Fruit fly (Drosophila melanogaster) whole organism, prepupa: ENCODE measurements around the gene CG7148.
A peak's percentile ranks its signal among the peaks of the same experiment; 100 is the strongest.

Experiments
- CG10669 ChIP-seq: fragments of 200-800 bp; sonication (Bioruptor generic); optimal IDR thresholded peaks from 3 replicates; lab custom pipeline; 2018; ENCODE audit warnings: missing biosample characterization, mild to moderate bottlenecking, missing genetic modification characterization, moderate library complexity
- CG11762 ChIP-seq: fragments of 200-800 bp; sonication (Bioruptor generic); optimal IDR thresholded peaks from 3 replicates; lab custom pipeline; 2016; ENCODE audit warnings: missing biosample characterization, missing genetic modification characterization; ENCODE audit not compliant: insufficient read depth
- CG11902 ChIP-seq: fragments of 200-800 bp; sonication (Bioruptor generic); optimal IDR thresholded peaks from 3 replicates; lab custom pipeline; 2016; ENCODE audit warnings: missing biosample characterization, missing genetic modification characterization
- CG15336 ChIP-seq: fragments of 200-800 bp; sonication (Bioruptor generic); IDR thresholded peaks from 2 replicates; pipeline ENCODE4 v1.3.6; 2022; ENCODE audit warnings: missing biosample characterization, missing genetic modification characterization
- CG1621 ChIP-seq: fragments of 200-800 bp; sonication (Bioruptor generic); optimal IDR thresholded peaks from 3 replicates; lab custom pipeline; 2018; ENCODE audit warnings: missing biosample characterization, mild to moderate bottlenecking, missing genetic modification characterization
- CG16779 ChIP-seq: fragments of 200-800 bp; sonication (Bioruptor generic); optimal IDR thresholded peaks from 3 replicates; lab custom pipeline; 2017; ENCODE audit warnings: missing biosample characterization, mild to moderate bottlenecking, missing genetic modification characterization
- CG3032 ChIP-seq: fragments of 200-800 bp; optimal IDR thresholded peaks from 2 replicates; lab custom pipeline; 2019; ENCODE audit warnings: missing biosample characterization, mild to moderate bottlenecking, missing genetic modification characterization, moderate library complexity
- CG31627 ChIP-seq: fragments of 200-800 bp; sonication (Bioruptor generic); optimal IDR thresholded peaks from 3 replicates; lab custom pipeline; 2016; ENCODE audit warnings: missing biosample characterization, missing genetic modification characterization
- CG34406 ChIP-seq: fragments of 200-800 bp; sonication (Bioruptor generic); optimal IDR thresholded peaks from 3 replicates; lab custom pipeline; 2016; ENCODE audit warnings: missing biosample characterization, missing genetic modification characterization
- CG3919 ChIP-seq: fragments of 200-800 bp; sonication (Bioruptor generic); optimal IDR thresholded peaks from 3 replicates; lab custom pipeline; 2016; ENCODE audit warnings: missing biosample characterization, missing genetic modification characterization
- CG4318 ChIP-seq: fragments of 200-800 bp; sonication (Bioruptor generic); optimal IDR thresholded peaks from 3 replicates; lab custom pipeline; 2017; ENCODE audit warnings: missing biosample characterization, mild to moderate bottlenecking, missing genetic modification characterization
- CG6792 ChIP-seq: fragments of 200-800 bp; sonication (Bioruptor generic); optimal IDR thresholded peaks from 3 replicates; lab custom pipeline; 2016; ENCODE audit warnings: missing biosample characterization, missing genetic modification characterization
- CG6854 ChIP-seq: fragments of 200-800 bp; sonication (Bioruptor generic); optimal IDR thresholded peaks from 2 replicates; lab custom pipeline; 2017; ENCODE audit warnings: missing biosample characterization, mild to moderate bottlenecking, missing genetic modification characterization
- CG7368 ChIP-seq: fragments of 200-800 bp; sonication (Bioruptor generic); optimal IDR thresholded peaks from 3 replicates; lab custom pipeline; 2016; ENCODE audit warnings: missing biosample characterization, missing genetic modification characterization
- CG8119 ChIP-seq: fragments of 200-800 bp; sonication (Bioruptor generic); IDR thresholded peaks from 3 replicates; pipeline ENCODE4 v1.3.6; 2022; ENCODE audit warnings: missing biosample characterization, missing genetic modification characterization
- CG8319 ChIP-seq: fragments of 200-800 bp; sonication (Bioruptor generic); optimal IDR thresholded peaks from 3 replicates; lab custom pipeline; 2016; ENCODE audit warnings: missing biosample characterization, missing genetic modification characterization
- CG8632 ChIP-seq: fragments of 200-800 bp; sonication (Bioruptor generic); optimal IDR thresholded peaks from 3 replicates; lab custom pipeline; 2016; ENCODE audit warnings: missing biosample characterization, missing genetic modification characterization
- Eip75B ChIP-seq: fragments of 200-800 bp; sonication (Bioruptor generic); optimal IDR thresholded peaks from 3 replicates; lab custom pipeline; 2016; ENCODE audit warnings: missing biosample characterization, missing genetic modification characterization
- Eip78C ChIP-seq: fragments of 200-800 bp; sonication (Bioruptor generic); peaks from one replicate; lab custom pipeline; 2016; ENCODE audit warnings: missing biosample characterization, missing genetic modification characterization
- Ets21C ChIP-seq: fragments of 200-800 bp; sonication (Bioruptor generic); optimal IDR thresholded peaks from 3 replicates; lab custom pipeline; 2016; ENCODE audit warnings: missing biosample characterization, missing genetic modification characterization
- Gug ChIP-seq: fragments of 200-800 bp; sonication (Bioruptor generic); IDR thresholded peaks from 2 replicates; pipeline ENCODE4 v1.3.6; 2022; ENCODE audit warnings: missing biosample characterization, missing genetic modification characterization
- Hr38 ChIP-seq: sonication (Bioruptor generic); optimal IDR thresholded peaks from 2 replicates; lab custom pipeline; 2016; ENCODE audit warnings: missing biosample characterization, missing genetic modification characterization
- Hr39 ChIP-seq: fragments of 200-800 bp; sonication (Bioruptor generic); optimal IDR thresholded peaks from 2 replicates; lab custom pipeline; 2016; ENCODE audit warnings: missing biosample characterization, missing genetic modification characterization
- Hr4 ChIP-seq: fragments of 200-800 bp; sonication (Bioruptor generic); optimal IDR thresholded peaks from 3 replicates; lab custom pipeline; 2016; ENCODE audit warnings: missing biosample characterization, missing genetic modification characterization
- Lpt ChIP-seq: fragments of 200-800 bp; sonication (Bioruptor generic); optimal IDR thresholded peaks from 3 replicates; lab custom pipeline; 2016; ENCODE audit warnings: missing biosample characterization, missing genetic modification characterization
- Met ChIP-seq: fragments of 200-800 bp; sonication (Bioruptor generic); optimal IDR thresholded peaks from 3 replicates; lab custom pipeline; 2016; ENCODE audit warnings: missing biosample characterization, missing genetic modification characterization
- OdsH ChIP-seq: fragments of 200-800 bp; sonication (Bioruptor generic); optimal IDR thresholded peaks from 3 replicates; lab custom pipeline; 2016; ENCODE audit warnings: missing biosample characterization, missing genetic modification characterization
- Smox ChIP-seq: fragments of 200-800 bp; sonication (Bioruptor generic); optimal IDR thresholded peaks from 3 replicates; lab custom pipeline; 2016; ENCODE audit warnings: missing biosample characterization, missing genetic modification characterization
- Sox102F ChIP-seq: fragments of 200-800 bp; sonication (Bioruptor generic); optimal IDR thresholded peaks from 2 replicates; lab custom pipeline; 2016; ENCODE audit warnings: missing biosample characterization, mild to moderate bottlenecking, missing genetic modification characterization
- Sox14 ChIP-seq: fragments of 200-800 bp; sonication (Bioruptor generic); optimal IDR thresholded peaks from 3 replicates; lab custom pipeline; 2016; ENCODE audit warnings: missing biosample characterization, missing genetic modification characterization
- achi ChIP-seq: fragments of 200-800 bp; sonication (Bioruptor generic); optimal IDR thresholded peaks from 3 replicates; lab custom pipeline; 2016; ENCODE audit warnings: missing biosample characterization, missing genetic modification characterization
- acj6 ChIP-seq: fragments of 200-800 bp; sonication (Bioruptor generic); optimal IDR thresholded peaks from 3 replicates; lab custom pipeline; 2016; ENCODE audit warnings: missing biosample characterization, missing genetic modification characterization
- cyc ChIP-seq: fragments of 200-800 bp; sonication (Bioruptor generic); optimal IDR thresholded peaks from 3 replicates; lab custom pipeline; 2016; ENCODE audit warnings: missing biosample characterization, missing genetic modification characterization
- dsx ChIP-seq: fragments of 200-800 bp; optimal IDR thresholded peaks from 3 replicates; lab custom pipeline; 2019; ENCODE audit warnings: missing biosample characterization, mild to moderate bottlenecking, missing genetic modification characterization, moderate library complexity; ENCODE audit not compliant: poor library complexity, severe bottlenecking
- esn ChIP-seq: fragments of 200-800 bp; sonication (Bioruptor generic); optimal IDR thresholded peaks from 2 replicates; lab custom pipeline; 2016; ENCODE audit warnings: missing biosample characterization, mild to moderate bottlenecking, missing genetic modification characterization, moderate library complexity
- fd59A ChIP-seq: fragments of 200-800 bp; sonication (Bioruptor generic); optimal IDR thresholded peaks from 2 replicates; lab custom pipeline; 2017; ENCODE audit warnings: missing biosample characterization, mild to moderate bottlenecking, missing genetic modification characterization, missing genetic modification reagents
- lz ChIP-seq: fragments of 200-800 bp; sonication (Bioruptor generic); optimal IDR thresholded peaks from 3 replicates; lab custom pipeline; 2016; ENCODE audit warnings: missing biosample characterization, missing genetic modification characterization
- net ChIP-seq: fragments of 200-800 bp; sonication (Bioruptor generic); optimal IDR thresholded peaks from 3 replicates; lab custom pipeline; 2016; ENCODE audit warnings: missing biosample characterization, missing genetic modification characterization
- pdm3 ChIP-seq: fragments of 200-800 bp; sonication (Bioruptor generic); optimal IDR thresholded peaks from 3 replicates; lab custom pipeline; 2016; ENCODE audit warnings: missing biosample characterization, missing genetic modification characterization
- salr ChIP-seq, 2 experiments: fragments of 200-800 bp; sonication (Bioruptor generic); optimal IDR thresholded peaks; 3 replicates each; lab custom pipeline; 2016 to 2018; ENCODE audit warnings: missing biosample characterization in 2 of 2, missing genetic modification characterization in 2 of 2, mild to moderate bottlenecking in 1 of 2
- spab ChIP-seq: fragments of 200-800 bp; sonication (Bioruptor generic); optimal IDR thresholded peaks from 2 replicates; lab custom pipeline; 2017; ENCODE audit warnings: missing biosample characterization, mild to moderate bottlenecking, missing genetic modification characterization, missing genetic modification reagents
- ss ChIP-seq, 2 experiments: fragments of 200-800 bp; sonication (Bioruptor generic); optimal IDR thresholded peaks; 2 replicates in 1 of 2; 3 replicates in 1 of 2; lab custom pipeline; 2017 to 2018; ENCODE audit warnings: mild to moderate bottlenecking in 2 of 2, missing biosample characterization in 2 of 2, missing genetic modification characterization in 2 of 2, moderate library complexity in 1 of 2
- svp ChIP-seq: fragments of 200-800 bp; sonication (Bioruptor generic); peaks from one replicate; lab custom pipeline; 2016; ENCODE audit warnings: missing biosample characterization, missing genetic modification characterization
- topi ChIP-seq: fragments of 200-800 bp; sonication (Bioruptor generic); optimal IDR thresholded peaks from 3 replicates; lab custom pipeline; 2016; ENCODE audit warnings: missing biosample characterization, missing genetic modification characterization

CG7148 gene

DNA sequence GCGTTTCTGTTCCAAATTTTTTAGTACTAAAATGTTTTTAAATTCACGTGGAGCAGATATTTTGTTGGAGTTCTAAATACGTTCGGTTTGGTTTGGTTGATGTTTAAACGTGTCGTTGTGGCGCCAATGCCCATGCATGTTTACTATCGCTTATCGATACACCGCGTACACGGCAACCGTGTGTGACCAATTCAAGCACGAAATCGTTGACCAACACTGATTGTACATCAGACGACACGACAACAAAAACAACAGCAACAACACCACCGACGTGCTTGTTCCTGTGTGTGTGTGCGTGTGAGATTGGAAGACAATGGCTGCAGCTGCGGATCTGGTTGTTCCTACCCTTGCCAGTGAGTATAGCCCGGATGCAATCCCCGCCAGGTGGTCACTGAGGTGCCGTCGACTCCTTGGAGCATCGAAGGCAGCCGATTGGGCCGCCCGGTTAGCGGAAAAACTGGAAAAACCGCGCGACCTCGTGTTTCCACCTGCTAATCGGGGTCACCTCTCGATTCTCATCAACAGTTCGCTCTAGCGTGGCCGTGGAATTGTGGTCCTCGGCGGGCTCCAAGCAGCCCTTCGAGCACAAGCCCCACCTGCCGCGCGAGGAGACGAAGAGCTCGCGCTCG is 7.2 kb downstream of the CG7148 start, which contains the start of gene eIF2A:
eIF2A (plus strand) TSS at position 16 of the 629 bp plus-strand sequence.
- TF ChIP-seq lz (GFP tag; lab: Kevin White, UChicago), result peak; percentile 60
- TF ChIP-seq svp (GFP tag; lab: Kevin White, UChicago), result peak; percentile 85
- peak; percentile 44 for TF ChIP-seq cyc (GFP tag; lab: Kevin White, UChicago)
- TF ChIP-seq CG8632 (GFP tag; lab: Kevin White, UChicago), result no peak
- no peak for TF ChIP-seq CG11902 (GFP tag; lab: Kevin White, UChicago)
- TF ChIP-seq Eip75B, result peak; percentile 38
- peak in 1 of 2 experiments; percentile 46 for TF ChIP-seq ss (GFP tag; optimal IDR thresholded peaks at IDR 0.05; lab: Kevin White, UChicago)
- peak; percentile 37 for TF ChIP-seq CG3032 (tag; lab: Kevin White, UChicago)
- TF ChIP-seq CG7368 (GFP tag; lab: Kevin White, UChicago), result peak; percentile 12
- TF ChIP-seq Hr39, result peak; percentile 34
- TF ChIP-seq esn (GFP tag; lab: Kevin White, UChicago), result peak; percentile 71
- TF ChIP-seq Sox14 (GFP tag; lab: Kevin White, UChicago), result peak; percentile 85
- no peak for TF ChIP-seq Hr4 (GFP tag; lab: Kevin White, UChicago)
- TF ChIP-seq CG4318 (GFP tag; lab: Kevin White, UChicago), result no peak
- no peak for TF ChIP-seq spab
- peak; percentile 23 for TF ChIP-seq CG1621 (tag; lab: Kevin White, UChicago)
- peak; percentile 32 for TF ChIP-seq CG6792 (GFP tag; lab: Kevin White, UChicago)
- no peak for TF ChIP-seq Ets21C (GFP tag; lab: Kevin White, UChicago)
- TF ChIP-seq dsx (GFP tag; lab: Kevin White, UChicago), result peak; percentile 10
- peak; percentile 51 for TF ChIP-seq topi
- peak; percentile 30 for TF ChIP-seq OdsH (GFP tag; lab: Kevin White, UChicago)
- TF ChIP-seq CG15336, result peak; percentile 39; the same call in 1 of the 2 replicates
- TF ChIP-seq CG3919 (GFP tag; lab: Kevin White, UChicago), result peak; percentile 63
- peak; percentile 99 for TF ChIP-seq CG8319 (GFP tag; lab: Kevin White, UChicago)
- TF ChIP-seq Gug (GFP tag; lab: Robert Waterston, UW), result no peak
- peak; percentile 57 for TF ChIP-seq CG31627
- TF ChIP-seq achi (GFP tag; lab: Kevin White, UChicago), result peak; percentile 1
- TF ChIP-seq CG11762 (GFP tag; lab: Kevin White, UChicago), result no peak
- TF ChIP-seq Sox102F, result no peak
- peak; percentile 60 for TF ChIP-seq Eip78C (GFP tag; lab: Kevin White, UChicago)

DNA sequence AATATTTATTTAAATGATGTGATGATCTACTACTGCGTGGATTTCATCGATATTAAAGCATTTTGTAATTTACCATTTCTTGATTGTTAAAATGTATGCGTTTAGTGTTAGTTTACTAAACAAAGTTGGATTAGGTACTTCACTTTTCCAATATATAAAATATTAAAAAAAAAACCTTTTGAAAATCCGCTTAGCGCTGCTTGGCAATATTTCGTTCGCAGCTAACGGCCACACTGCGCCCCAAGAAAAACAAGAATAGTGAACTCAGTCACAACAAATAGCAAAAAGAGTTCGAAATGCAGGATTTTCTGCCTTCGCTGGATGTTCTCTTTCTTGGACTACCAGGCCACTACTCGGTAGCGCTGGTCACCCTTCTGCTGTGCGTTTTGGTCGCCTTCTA is 8.8 kb downstream of the CG7148 start, which contains the start of gene CG7407:
CG7407 (plus strand) TSS at position 226 of the 400 bp plus-strand sequence.
- TF ChIP-seq CG7368 (GFP tag; lab: Kevin White, UChicago), result no peak
- peak; percentile 7 for TF ChIP-seq Sox14 (GFP tag; lab: Kevin White, UChicago)
- peak; percentile 62 for TF ChIP-seq Eip78C (GFP tag; lab: Kevin White, UChicago)
- peak; percentile 16 for TF ChIP-seq esn (GFP tag; lab: Kevin White, UChicago)
- TF ChIP-seq svp (GFP tag; lab: Kevin White, UChicago), result peak; percentile 30
- TF ChIP-seq CG10669 (GFP tag; lab: Kevin White, UChicago), result no peak
- no peak for TF ChIP-seq topi
- TF ChIP-seq ss (GFP tag; optimal IDR thresholded peaks at IDR 0.05; lab: Kevin White, UChicago), result peak in 1 of 2 experiments; percentile 1
- TF ChIP-seq salr (GFP tag; optimal IDR thresholded peaks at IDR 0.05; lab: Kevin White, UChicago), result no peak
- no peak for TF ChIP-seq fd59A (GFP tag; lab: Kevin White, UChicago)
- TF ChIP-seq Hr39, result no peak

DNA sequence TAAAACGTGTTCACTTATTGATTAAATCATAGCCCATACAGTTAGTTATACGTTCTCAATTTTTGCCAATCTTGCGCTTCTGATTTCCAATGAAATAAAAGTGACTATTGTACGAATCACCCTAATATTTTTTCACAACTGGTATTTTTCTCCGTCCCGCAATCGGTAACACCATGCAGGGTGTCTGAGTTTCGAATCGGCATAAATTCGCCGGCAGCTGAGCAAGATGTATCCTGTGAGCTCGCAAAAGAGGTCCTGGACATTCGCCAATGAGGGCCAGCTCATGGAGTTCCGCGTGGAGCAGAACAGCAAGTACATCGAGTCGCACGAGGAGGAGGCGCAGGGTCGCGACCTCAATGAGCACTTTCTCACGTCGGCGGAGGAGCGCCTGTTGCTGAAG is 10.3 kb downstream of the CG7148 start, which contains the start of gene CycH:
CycH (plus strand) TSS at position 218 of the 400 bp plus-strand sequence.
- TF ChIP-seq CG3032 (tag; lab: Kevin White, UChicago) (peak; percentile 14), net (no peak), cyc (GFP tag; lab: Kevin White, UChicago) (peak; percentile 20), acj6 (GFP tag; lab: Kevin White, UChicago) (peak; percentile 10), topi (peak; percentile 13), CG31627 (peak; percentile 39), CG11902 (GFP tag; lab: Kevin White, UChicago) (no peak), OdsH (GFP tag; lab: Kevin White, UChicago) (peak; percentile 32), CG16779 (tag; lab: Kevin White, UChicago) (no peak), CG3919 (GFP tag; lab: Kevin White, UChicago) (peak; percentile 56), CG1621 (tag; lab: Kevin White, UChicago) (no peak), CG8632 (GFP tag; lab: Kevin White, UChicago) (peak; percentile 12), lz (GFP tag; lab: Kevin White, UChicago) (peak; percentile 36), Smox (GFP tag; lab: Kevin White, UChicago) (peak; percentile 33), Met (no peak), Sox14 (GFP tag; lab: Kevin White, UChicago) (peak; percentile 30), CG34406 (no peak), CG8119 (GFP tag; lab: Robert Waterston, UW) (peak; percentile 24; the same call in 1 of the 3 replicates), esn (GFP tag; lab: Kevin White, UChicago) (peak; percentile 60), Gug (GFP tag; lab: Robert Waterston, UW) (no peak), Hr4 (GFP tag; lab: Kevin White, UChicago) (peak; percentile 17), Sox102F (peak; percentile 28), Hr38 (GFP tag; lab: Kevin White, UChicago) (no peak), CG6854 (GFP tag; lab: Kevin White, UChicago) (peak; percentile 63), Lpt (no peak), pdm3 (GFP tag; lab: Kevin White, UChicago) (peak; percentile 17)
